Fruit fly (Drosophila melanogaster) whole organism, embryonic: ENCODE measurements around the gene eas.

ENCODE experiments used
- B-H2 ChIP-seq: fragments of 200-800 bp; sonication (Bioruptor generic); optimal IDR thresholded peaks from 2 replicates; lab custom pipeline; 2018; ENCODE audit warnings: missing biosample characterization, mild to moderate bottlenecking, missing genetic modification characterization
- CG10147 ChIP-seq: fragments of 200-800 bp; sonication (Bioruptor generic); optimal IDR thresholded peaks from 2 replicates; lab custom pipeline; 2019; ENCODE audit warnings: missing biosample characterization, mild to moderate bottlenecking, missing genetic modification characterization, moderate library complexity
- CG10274 ChIP-seq: fragments of 200-800 bp; sonication (Bioruptor generic); optimal IDR thresholded peaks from 3 replicates; lab custom pipeline; 2017; ENCODE audit warnings: missing biosample characterization, mild to moderate bottlenecking, missing genetic modification characterization
- CG10366 ChIP-seq: fragments of 200-800 bp; sonication (Bioruptor generic); IDR thresholded peaks from 2 replicates; pipeline ENCODE4 v1.3.6; 2022; ENCODE audit warnings: missing biosample characterization, missing genetic modification characterization
- CG11723 ChIP-seq: fragments of 200-800 bp; sonication (Bioruptor generic); optimal IDR thresholded peaks from 2 replicates; lab custom pipeline; 2017; ENCODE audit warnings: missing biosample characterization, mild to moderate bottlenecking, missing genetic modification characterization
- CG12769 ChIP-seq: fragments of 200-800 bp; sonication (Bioruptor generic); optimal IDR thresholded peaks from 2 replicates; lab custom pipeline; 2019; ENCODE audit warnings: missing biosample characterization, mild to moderate bottlenecking, missing genetic modification characterization, moderate library complexity
- CG13296 ChIP-seq: fragments of 200-800 bp; sonication (Bioruptor generic); optimal IDR thresholded peaks from 3 replicates; lab custom pipeline; 2018; ENCODE audit warnings: missing biosample characterization, mild to moderate bottlenecking, missing genetic modification characterization
- CG15269 ChIP-seq: fragments of 200-800 bp; sonication (Bioruptor generic); optimal IDR thresholded peaks from 2 replicates; lab custom pipeline; 2018; ENCODE audit warnings: missing biosample characterization, mild to moderate bottlenecking, missing genetic modification characterization, moderate library complexity
- CG17328 ChIP-seq: fragments of 200-800 bp; sonication (Bioruptor generic); IDR thresholded peaks from 2 replicates; pipeline ENCODE4 v1.3.6; 2022; ENCODE audit warnings: missing biosample characterization, missing genetic modification characterization
- CG17612 ChIP-seq: fragments of 200-800 bp; sonication (Bioruptor generic); IDR thresholded peaks from 2 replicates; pipeline ENCODE4 v1.3.6; 2022; ENCODE audit warnings: missing biosample characterization, missing genetic modification characterization
- CG17829 ChIP-seq: fragments of 200-800 bp; optimal IDR thresholded peaks from 2 replicates; lab custom pipeline; 2019; ENCODE audit warnings: missing biosample characterization, mild to moderate bottlenecking, missing genetic modification characterization, moderate library complexity
- CG17912 ChIP-seq: fragments of 200-800 bp; sonication (Bioruptor generic); optimal IDR thresholded peaks from 2 replicates; lab custom pipeline; 2018; ENCODE audit warnings: missing biosample characterization, mild to moderate bottlenecking, missing genetic modification characterization
- CG1832 ChIP-seq: fragments of 200-800 bp; sonication (Bioruptor generic); optimal IDR thresholded peaks from 2 replicates; lab custom pipeline; 2017; ENCODE audit warnings: missing biosample characterization, mild to moderate bottlenecking, missing genetic modification characterization, inconsistent platforms
- CG18619 ChIP-seq: fragments of 200-800 bp; sonication (Bioruptor generic); optimal IDR thresholded peaks from 3 replicates; lab custom pipeline; 2017; ENCODE audit warnings: missing biosample characterization, mild to moderate bottlenecking, missing genetic modification characterization
- CG2202 ChIP-seq: fragments of 200-800 bp; sonication (Bioruptor generic); optimal IDR thresholded peaks from 2 replicates; lab custom pipeline; 2018; ENCODE audit warnings: missing biosample characterization, mild to moderate bottlenecking, missing genetic modification characterization
- CG2678 ChIP-seq: fragments of 200-800 bp; sonication (Bioruptor generic); optimal IDR thresholded peaks from 3 replicates; lab custom pipeline; 2019; ENCODE audit warnings: missing biosample characterization, mild to moderate bottlenecking, missing genetic modification characterization, moderate library complexity
- CG30020 ChIP-seq: fragments of 200-800 bp; optimal IDR thresholded peaks from 2 replicates; lab custom pipeline; 2019; ENCODE audit warnings: missing biosample characterization, mild to moderate bottlenecking, missing genetic modification characterization, moderate library complexity
- CG30403 ChIP-seq: fragments of 200-800 bp; sonication (Bioruptor generic); optimal IDR thresholded peaks from 3 replicates; lab custom pipeline; 2016; ENCODE audit warnings: missing biosample characterization, missing genetic modification characterization
- CG3163 ChIP-seq: fragments of 200-800 bp; sonication (Bioruptor generic); optimal IDR thresholded peaks from 3 replicates; lab custom pipeline; 2016; ENCODE audit warnings: missing biosample characterization, missing genetic modification characterization
- CG34376 ChIP-seq: fragments of 200-800 bp; sonication (Bioruptor generic); optimal IDR thresholded peaks from 2 replicates; lab custom pipeline; 2018; ENCODE audit warnings: missing biosample characterization, mild to moderate bottlenecking, missing genetic modification characterization
- CG4328 ChIP-seq: fragments of 200-800 bp; sonication (Bioruptor generic); optimal IDR thresholded peaks from 3 replicates; lab custom pipeline; 2017; ENCODE audit warnings: missing biosample characterization, missing genetic modification reagents, missing genetic modification characterization
- CG4854 ChIP-seq: fragments of 200-800 bp; sonication (Bioruptor generic); optimal IDR thresholded peaks from 2 replicates; lab custom pipeline; 2016; ENCODE audit warnings: missing biosample characterization, missing genetic modification characterization, inconsistent platforms
- CG8290 ChIP-seq, 3 experiments: fragments of 200-800 bp; sonication (Bioruptor generic); optimal IDR thresholded peaks; 2 replicates each; lab custom pipeline; 2016 to 2019; ENCODE audit warnings: missing biosample characterization in 3 of 3, missing genetic modification characterization in 3 of 3, mild to moderate bottlenecking in 2 of 3, moderate library complexity in 1 of 3
- CG8388 ChIP-seq: fragments of 200-800 bp; sonication (Bioruptor generic); optimal IDR thresholded peaks from 2 replicates; lab custom pipeline; 2019; ENCODE audit warnings: missing biosample characterization, mild to moderate bottlenecking, missing genetic modification characterization, moderate library complexity
- CG9437 ChIP-seq: fragments of 200-800 bp; sonication (Bioruptor generic); optimal IDR thresholded peaks from 2 replicates; lab custom pipeline; 2018; ENCODE audit warnings: missing biosample characterization, mild to moderate bottlenecking, missing genetic modification characterization
- Chrac-16 ChIP-seq: fragments of 200-800 bp; sonication (Bioruptor generic); optimal IDR thresholded peaks from 3 replicates; lab custom pipeline; 2016; ENCODE audit warnings: missing biosample characterization, missing genetic modification characterization
- Dp ChIP-seq: fragments of 200-800 bp; sonication (Bioruptor generic); optimal IDR thresholded peaks from 2 replicates; lab custom pipeline; 2018; ENCODE audit warnings: missing biosample characterization, mild to moderate bottlenecking, missing genetic modification characterization, moderate library complexity
- HHEX ChIP-seq: fragments of 200-800 bp; sonication (Bioruptor generic); optimal IDR thresholded peaks from 3 replicates; lab custom pipeline; 2017; ENCODE audit warnings: missing biosample characterization, mild to moderate bottlenecking, missing genetic modification characterization, missing genetic modification reagents
- HLH3B ChIP-seq: fragments of 200-800 bp; sonication (Bioruptor generic); IDR thresholded peaks from 2 replicates; pipeline ENCODE4 v1.3.6; 2022; ENCODE audit warnings: missing biosample characterization, missing genetic modification characterization
- Hmr ChIP-seq: fragments of 200-800 bp; sonication (Bioruptor generic); optimal IDR thresholded peaks from 3 replicates; lab custom pipeline; 2017; ENCODE audit warnings: mild to moderate bottlenecking, missing biosample characterization, missing genetic modification reagents, missing genetic modification characterization
- Hmx ChIP-seq: fragments of 200-800 bp; sonication (Bioruptor generic); optimal IDR thresholded peaks from 2 replicates; lab custom pipeline; 2016; ENCODE audit warnings: missing biosample characterization, missing genetic modification characterization
- Hr39 ChIP-seq: fragments of >200 bp; optimal IDR thresholded peaks from 2 replicates; lab custom pipeline; 2017
- Jarid2 ChIP-seq: fragments of 200-800 bp; sonication (Bioruptor generic); optimal IDR thresholded peaks from 3 replicates; lab custom pipeline; 2017; ENCODE audit warnings: mild to moderate bottlenecking, missing biosample characterization, missing genetic modification reagents, missing genetic modification characterization
- MBD-R2 ChIP-seq: fragments of 200-800 bp; sonication (Bioruptor generic); IDR thresholded peaks from 2 replicates; pipeline ENCODE4 v1.3.6; 2022; ENCODE audit warnings: missing biosample characterization, missing genetic modification characterization
- Ptx1 ChIP-seq: fragments of 200-800 bp; sonication (Bioruptor generic); IDR thresholded peaks from 2 replicates; pipeline ENCODE4 v1.3.6; 2022; ENCODE audit warnings: missing biosample characterization, missing genetic modification characterization
- Ravus ChIP-seq: fragments of 200-800 bp; sonication (Bioruptor generic); IDR thresholded peaks from 2 replicates; pipeline ENCODE4 v1.3.6; 2022; ENCODE audit warnings: missing biosample characterization, missing genetic modification characterization
- Rx ChIP-seq: fragments of 200-800 bp; sonication (Bioruptor generic); IDR thresholded peaks from 2 replicates; pipeline ENCODE4 v1.3.6; 2022; ENCODE audit warnings: missing biosample characterization, missing genetic modification characterization
- ara ChIP-seq: fragments of 200-800 bp; sonication (Bioruptor generic); IDR thresholded peaks from 2 replicates; pipeline ENCODE4 v1.3.6; 2022; ENCODE audit warnings: missing biosample characterization, missing genetic modification characterization
- dan ChIP-seq: fragments of 200-800 bp; sonication (Bioruptor generic); IDR thresholded peaks from 2 replicates; pipeline ENCODE4 v1.3.6; 2022; ENCODE audit warnings: missing biosample characterization, missing genetic modification characterization
- en ChIP-seq: fragments of 200-800 bp; sonication (Bioruptor generic); optimal IDR thresholded peaks from 2 replicates; lab custom pipeline; 2016; ENCODE audit warnings: missing biosample characterization, missing genetic modification characterization
- hb ChIP-seq: fragments of 200-800 bp; sonication (Bioruptor generic); IDR thresholded peaks from 3 replicates; pipeline ENCODE4 v1.3.6; 2022; ENCODE audit warnings: missing biosample characterization, missing genetic modification characterization; ENCODE audit not compliant: partially characterized antibody
- jing ChIP-seq: fragments of 200-800 bp; sonication (Bioruptor generic); optimal IDR thresholded peaks from 2 replicates; lab custom pipeline; 2018; ENCODE audit warnings: missing biosample characterization, mild to moderate bottlenecking, missing genetic modification characterization
- psq ChIP-seq: fragments of 200-800 bp; sonication (Bioruptor generic); optimal IDR thresholded peaks from 2 replicates; lab custom pipeline; 2017; ENCODE audit warnings: missing biosample characterization, missing genetic modification characterization
- rib ChIP-seq: fragments of 200-800 bp; sonication (Bioruptor generic); IDR thresholded peaks from 2 replicates; pipeline ENCODE4 v1.3.6; 2022; ENCODE audit warnings: missing biosample characterization, missing genetic modification characterization
- ro ChIP-seq: fragments of 200-800 bp; sonication (Bioruptor generic); IDR thresholded peaks from 2 replicates; pipeline ENCODE4 v1.3.6; 2022; ENCODE audit warnings: missing biosample characterization, missing genetic modification characterization
- schlank ChIP-seq: fragments of 200-800 bp; sonication (Bioruptor generic); optimal IDR thresholded peaks from 2 replicates; lab custom pipeline; 2018; ENCODE audit warnings: missing biosample characterization, mild to moderate bottlenecking, missing genetic modification characterization
- scrt ChIP-seq: fragments of 200-800 bp; sonication (Bioruptor generic); optimal IDR thresholded peaks from 2 replicates; lab custom pipeline; 2018; ENCODE audit warnings: missing biosample characterization, mild to moderate bottlenecking, missing genetic modification characterization, moderate library complexity
- so ChIP-seq: fragments of 200-800 bp; sonication (Bioruptor generic); IDR thresholded peaks from 3 replicates; pipeline ENCODE4 v1.3.6; 2022; ENCODE audit warnings: missing biosample characterization, missing genetic modification characterization
- sug ChIP-seq: fragments of 200-800 bp; optimal IDR thresholded peaks from 2 replicates; lab custom pipeline; 2019; ENCODE audit warnings: missing biosample characterization, mild to moderate bottlenecking, missing genetic modification characterization, moderate library complexity
- trem ChIP-seq: fragments of 200-800 bp; optimal IDR thresholded peaks from 3 replicates; lab custom pipeline; 2019; ENCODE audit warnings: missing biosample characterization, mild to moderate bottlenecking, missing genetic modification characterization, moderate library complexity

The eas gene

dm6 chrX:16279340-16279941 is 1.3 kb downstream of the eas start (continued):
- peak; percentile 61 for TF ChIP-seq CG8290 (GFP tag; optimal IDR thresholded peaks at IDR 0.05; lab: Kevin White, UChicago)
- peak; percentile 10 to 90 for TF ChIP-seq CG8290 (tag; optimal IDR thresholded peaks at IDR 0.05; lab: Kevin White, UChicago)
- TF ChIP-seq CG17829 (tag; lab: Kevin White, UChicago), result peak; percentile 59
- no peak for TF ChIP-seq Hr39 (lab: Kevin White, UChicago)
- peak; percentile 62 for TF ChIP-seq CG10147 (GFP tag; lab: Kevin White, UChicago)
- peak; percentile 61 for TF ChIP-seq CG13296
- TF ChIP-seq Ravus (GFP tag; lab: Robert Waterston, UW), result peak; percentile 66
- peak; percentile 79 for TF ChIP-seq HHEX
- peak; percentile 68 for TF ChIP-seq MBD-R2 (GFP tag; lab: Robert Waterston, UW)
- TF ChIP-seq scrt (GFP tag; lab: Kevin White, UChicago), result peak; percentile 60
- peak; percentile 90 for TF ChIP-seq HLH3B
- TF ChIP-seq CG2678 (tag; lab: Kevin White, UChicago), result peak; percentile 88
- TF ChIP-seq CG15269 (tag; lab: Kevin White, UChicago), result peak; percentile 80
- peak; percentile 74 for TF ChIP-seq Chrac-16 (GFP tag; lab: Kevin White, UChicago)
- no peak for TF ChIP-seq CG3163 (GFP tag; lab: Kevin White, UChicago)
- TF ChIP-seq Hmr (GFP tag; lab: Kevin White, UChicago), result peak; percentile 60
- peak; percentile 85 for TF ChIP-seq CG17612 (GFP tag; lab: Robert Waterston, UW)
- TF ChIP-seq hb, result no peak
- TF ChIP-seq schlank (tag; lab: Kevin White, UChicago), result peak; percentile 77
- TF ChIP-seq CG17912 (GFP tag; lab: Kevin White, UChicago), result peak; percentile 10
- peak; percentile 39 for TF ChIP-seq CG2202 (tag; lab: Kevin White, UChicago)
- peak; percentile 95 for TF ChIP-seq Ptx1
- peak; percentile 19 for TF ChIP-seq B-H2 (GFP tag; lab: Kevin White, UChicago)
- TF ChIP-seq ro (GFP tag; lab: Robert Waterston, UW), result peak; percentile 77
- TF ChIP-seq CG4854 (GFP tag; lab: Kevin White, UChicago), result peak; percentile 36
- TF ChIP-seq so (GFP tag; lab: Robert Waterston, UW), result peak; percentile 75
- TF ChIP-seq CG12769 (tag; lab: Kevin White, UChicago), result peak; percentile 89
- TF ChIP-seq CG18619, result peak; percentile 65
- peak; percentile 90 for TF ChIP-seq ara
- TF ChIP-seq CG9437 (GFP tag; lab: Kevin White, UChicago), result peak; percentile 51
- TF ChIP-seq CG10366, result peak; percentile 94
- TF ChIP-seq CG10274 (GFP tag; lab: Kevin White, UChicago), result peak; percentile 64
- peak; percentile 81 for TF ChIP-seq Rx (GFP tag; lab: Robert Waterston, UW)
- TF ChIP-seq CG17328 (GFP tag; lab: Robert Waterston, UW), result peak; percentile 80
- TF ChIP-seq CG8388 (GFP tag; lab: Kevin White, UChicago), result peak; percentile 59
- no peak for TF ChIP-seq CG1832 (GFP tag; lab: Kevin White, UChicago)
- TF ChIP-seq CG34376 (GFP tag; lab: Kevin White, UChicago), result peak; percentile 41
- TF ChIP-seq Dp (GFP tag; lab: Kevin White, UChicago), result no peak
- peak; percentile 70 for TF ChIP-seq jing
- peak; percentile 40 for TF ChIP-seq CG11723
- peak; percentile 64 for TF ChIP-seq rib
- TF ChIP-seq Jarid2, result peak; percentile 43
- peak; percentile 74 for TF ChIP-seq Hmx (GFP tag; lab: Kevin White, UChicago)
- no peak; the same call in 1 of the 2 replicates for TF ChIP-seq dan (GFP tag; lab: Robert Waterston, UW)
- TF ChIP-seq CG4328, result peak; percentile 40
- TF ChIP-seq psq (GFP tag; lab: Kevin White, UChicago), result no peak
- TF ChIP-seq sug (tag; lab: Kevin White, UChicago), result peak; percentile 73
- peak; percentile 23 for TF ChIP-seq trem (tag; lab: Kevin White, UChicago)
- peak; percentile 74 for TF ChIP-seq CG30403 (GFP tag; lab: Kevin White, UChicago)
- no peak for TF ChIP-seq CG30020
- TF ChIP-seq en (GFP tag; lab: Kevin White, UChicago), result peak; percentile 67
